Fruit fly (Drosophila melanogaster) whole organism, embryonic: ENCODE data around the gene CG43689.
A peak's percentile ranks its signal among the peaks of the same experiment; 100 is the strongest.

Experiments
- Bdp1 ChIP-seq: fragments of 200-800 bp; sonication (Bioruptor generic); optimal IDR thresholded peaks from 3 replicates; lab custom pipeline; 2016; ENCODE audit warnings: missing biosample characterization, missing genetic modification characterization
- CG10654 ChIP-seq: fragments of 200-800 bp; sonication (Bioruptor generic); optimal IDR thresholded peaks from 2 replicates; lab custom pipeline; 2016; ENCODE audit warnings: missing biosample characterization, missing genetic modification characterization
- CG12071 ChIP-seq: fragments of 200-800 bp; sonication (Bioruptor generic); optimal IDR thresholded peaks from 3 replicates; lab custom pipeline; 2018; ENCODE audit warnings: missing biosample characterization, mild to moderate bottlenecking, missing genetic modification characterization
- CG12219 ChIP-seq: fragments of 200-800 bp; sonication (Bioruptor generic); optimal IDR thresholded peaks from 3 replicates; lab custom pipeline; 2018; ENCODE audit warnings: missing biosample characterization, mild to moderate bottlenecking, missing genetic modification characterization
- CG13123 ChIP-seq: fragments of 200-800 bp; sonication (Bioruptor generic); optimal IDR thresholded peaks from 2 replicates; lab custom pipeline; 2016; ENCODE audit warnings: missing biosample characterization, missing genetic modification characterization
- CG13775 ChIP-seq: fragments of 200-800 bp; sonication (Bioruptor generic); optimal IDR thresholded peaks from 3 replicates; lab custom pipeline; 2017; ENCODE audit warnings: missing biosample characterization, mild to moderate bottlenecking, missing genetic modification characterization
- CG15479 ChIP-seq: fragments of 200-800 bp; sonication (Bioruptor generic); optimal IDR thresholded peaks from 3 replicates; lab custom pipeline; 2019; ENCODE audit warnings: missing biosample characterization, mild to moderate bottlenecking, missing genetic modification characterization, moderate library complexity
- CG15514 ChIP-seq: fragments of 200-800 bp; sonication (Bioruptor generic); optimal IDR thresholded peaks from 3 replicates; lab custom pipeline; 2017; ENCODE audit warnings: missing biosample characterization, missing genetic modification characterization, mild to moderate bottlenecking, moderate library complexity, missing genetic modification reagents
- CG1603 ChIP-seq: fragments of 200-800 bp; sonication (Bioruptor generic); optimal IDR thresholded peaks from 2 replicates; lab custom pipeline; 2019; ENCODE audit warnings: missing biosample characterization, mild to moderate bottlenecking, missing genetic modification characterization, moderate library complexity
- CG16779 ChIP-seq: fragments of 200-800 bp; sonication (Bioruptor generic); IDR thresholded peaks from 2 replicates; pipeline ENCODE4 v1.3.6; 2022; ENCODE audit warnings: missing biosample characterization, missing genetic modification characterization
- CG17186 ChIP-seq: fragments of 200-800 bp; sonication (Bioruptor generic); optimal IDR thresholded peaks from 3 replicates; lab custom pipeline; 2017; ENCODE audit warnings: missing biosample characterization, missing genetic modification reagents, missing genetic modification characterization
- CG1832 ChIP-seq: fragments of 200-800 bp; sonication (Bioruptor generic); optimal IDR thresholded peaks from 2 replicates; lab custom pipeline; 2017; ENCODE audit warnings: missing biosample characterization, mild to moderate bottlenecking, missing genetic modification characterization, inconsistent platforms
- CG30403 ChIP-seq: fragments of 200-800 bp; sonication (Bioruptor generic); optimal IDR thresholded peaks from 3 replicates; lab custom pipeline; 2016; ENCODE audit warnings: missing biosample characterization, missing genetic modification characterization
- CG3726 ChIP-seq: fragments of 200-800 bp; sonication (Bioruptor generic); IDR thresholded peaks from 3 replicates; pipeline ENCODE4, ENCODE4 v1.3.6; 2022; ENCODE audit warnings: missing biosample characterization, missing genetic modification characterization
- CG7963 ChIP-seq: fragments of 200-800 bp; sonication (Bioruptor generic); IDR thresholded peaks from 3 replicates; pipeline ENCODE4 v1.3.6; 2022; ENCODE audit warnings: missing biosample characterization, missing genetic modification characterization; ENCODE audit not compliant: partially characterized antibody
- CHES-1-like ChIP-seq: fragments of 200-800 bp; sonication (Bioruptor generic); optimal IDR thresholded peaks from 2 replicates; lab custom pipeline; 2016; ENCODE audit warnings: missing biosample characterization, missing genetic modification characterization
- D ChIP-seq, 2 experiments: fragments of 200-800 bp in 1 of 2; fragments of >200 bp in 1 of 2; sonication (Bioruptor generic) in 1 of 2; optimal IDR thresholded peaks; 2 replicates in 1 of 2; 3 replicates in 1 of 2; lab custom pipeline; 2017; ENCODE audit warnings: mild to moderate bottlenecking in 1 of 2, missing biosample characterization in 1 of 2, missing genetic modification characterization in 1 of 2, missing genetic modification reagents in 1 of 2
- Drgx ChIP-seq: fragments of 200-800 bp; sonication (Bioruptor generic); IDR thresholded peaks from 2 replicates; pipeline ENCODE4 v1.3.6; 2022; ENCODE audit warnings: missing biosample characterization, missing genetic modification characterization
- E2f2 ChIP-seq: fragments of 200-800 bp; sonication (Bioruptor generic); IDR thresholded peaks from 2 replicates; pipeline ENCODE4 v1.3.6; 2022; ENCODE audit warnings: missing biosample characterization, missing genetic modification characterization
- Elba2 ChIP-seq: fragments of 200-800 bp; sonication (Bioruptor generic); optimal IDR thresholded peaks from 3 replicates; lab custom pipeline; 2016; ENCODE audit warnings: missing biosample characterization, missing genetic modification characterization
- HLH4C ChIP-seq: fragments of 200-800 bp; sonication (Bioruptor generic); IDR thresholded peaks from 3 replicates; pipeline ENCODE4 v1.3.6; 2022; ENCODE audit warnings: missing biosample characterization, missing genetic modification characterization; ENCODE audit not compliant: partially characterized antibody
- MESR4 ChIP-seq: fragments of 200-800 bp; sonication (Bioruptor generic); optimal IDR thresholded peaks from 2 replicates; lab custom pipeline; 2018; ENCODE audit warnings: missing biosample characterization, mild to moderate bottlenecking, missing genetic modification characterization, moderate library complexity
- Sin3A ChIP-seq: fragments of >200 bp; optimal IDR thresholded peaks from 2 replicates; lab custom pipeline; 2018
- bab2 ChIP-seq: fragments of 200-800 bp; sonication (Bioruptor generic); optimal IDR thresholded peaks from 2 replicates; lab custom pipeline; 2016; ENCODE audit warnings: missing biosample characterization, missing genetic modification characterization
- bowl ChIP-seq: fragments of 200-800 bp; sonication (Bioruptor generic); IDR thresholded peaks from 2 replicates; pipeline ENCODE4 v1.3.6; 2022; ENCODE audit warnings: missing biosample characterization, missing genetic modification characterization
- cg ChIP-seq: fragments of 200-800 bp; sonication (Bioruptor generic); optimal IDR thresholded peaks from 3 replicates; lab custom pipeline; 2019; ENCODE audit warnings: missing biosample characterization, mild to moderate bottlenecking, missing genetic modification characterization, moderate library complexity
- da ChIP-seq: fragments of 200-800 bp; sonication (Bioruptor generic); optimal IDR thresholded peaks from 2 replicates; lab custom pipeline; 2016; ENCODE audit warnings: missing biosample characterization, missing genetic modification characterization
- exex ChIP-seq: fragments of 200-800 bp; sonication (Bioruptor generic); optimal IDR thresholded peaks from 4 replicates; lab custom pipeline; 2018; ENCODE audit warnings: missing biosample characterization, mild to moderate bottlenecking, missing genetic modification characterization, moderate library complexity
- fu2 ChIP-seq: fragments of 200-800 bp; sonication (Bioruptor generic); optimal IDR thresholded peaks from 2 replicates; lab custom pipeline; 2016; ENCODE audit warnings: missing biosample characterization, missing genetic modification characterization
- insv ChIP-seq, 2 experiments: fragments of 200-800 bp; sonication (Bioruptor generic); optimal IDR thresholded peaks; 3 replicates each; lab custom pipeline; 2016 to 2018; ENCODE audit warnings: missing biosample characterization in 2 of 2, missing genetic modification characterization in 2 of 2
- jumu ChIP-seq: fragments of 200-800 bp; sonication (Bioruptor generic); optimal IDR thresholded peaks from 3 replicates; lab custom pipeline; 2016; ENCODE audit warnings: missing biosample characterization, missing genetic modification characterization
- knrl ChIP-seq: fragments of 200-800 bp; sonication (Bioruptor generic); IDR thresholded peaks from 3 replicates; pipeline ENCODE4 v1.3.6; 2022; ENCODE audit warnings: missing biosample characterization, missing genetic modification characterization; ENCODE audit not compliant: partially characterized antibody
- nom ChIP-seq: fragments of 200-800 bp; sonication (Bioruptor generic); optimal IDR thresholded peaks from 2 replicates; lab custom pipeline; 2017; ENCODE audit warnings: missing biosample characterization, missing genetic modification characterization, mild to moderate bottlenecking, moderate library complexity, missing genetic modification reagents
- prd ChIP-seq, 3 experiments: fragments of >200 bp in 2 of 3; fragments of 200-800 bp in 1 of 3; sonication (Bioruptor generic) in 1 of 3; optimal IDR thresholded peaks in 2 of 3; IDR thresholded peaks in 1 of 3; 2 replicates in 2 of 3; 3 replicates in 1 of 3; pipeline versions ENCODE4 v1.3.6 to Lab custom; 2017 to 2022; ENCODE audit warnings: missing biosample characterization in 1 of 3, missing genetic modification characterization in 1 of 3
- pros ChIP-seq: fragments of 200-800 bp; sonication (Bioruptor generic); optimal IDR thresholded peaks from 3 replicates; lab custom pipeline; 2019; ENCODE audit warnings: missing biosample characterization, mild to moderate bottlenecking, missing genetic modification characterization, moderate library complexity
- repo ChIP-seq: fragments of 200-800 bp; sonication (Bioruptor generic); optimal IDR thresholded peaks from 2 replicates; lab custom pipeline; 2016; ENCODE audit warnings: missing biosample characterization, missing genetic modification characterization
- sima ChIP-seq: fragments of 200-800 bp; sonication (Bioruptor generic); optimal IDR thresholded peaks from 2 replicates; lab custom pipeline; 2016; ENCODE audit warnings: missing biosample characterization, missing genetic modification characterization
- slbo ChIP-seq: fragments of 200-800 bp; sonication (Bioruptor generic); IDR thresholded peaks from 2 replicates; pipeline ENCODE4 v1.3.6; 2022; ENCODE audit warnings: missing biosample characterization, missing genetic modification characterization
- tin ChIP-seq: fragments of 200-800 bp; sonication (Bioruptor generic); optimal IDR thresholded peaks from 3 replicates; lab custom pipeline; 2016; ENCODE audit warnings: missing biosample characterization, missing genetic modification characterization
- usp ChIP-seq: fragments of >200 bp; optimal IDR thresholded peaks from 2 replicates; lab custom pipeline; 2017; ENCODE audit warnings: missing biosample characterization, missing genetic modification characterization
- vvl ChIP-seq: fragments of 200-800 bp; sonication (Bioruptor generic); IDR thresholded peaks from 2 replicates; pipeline ENCODE4 v1.3.6; 2022; ENCODE audit warnings: missing biosample characterization, missing genetic modification characterization
- zen ChIP-seq: fragments of 200-800 bp; sonication (Bioruptor generic); optimal IDR thresholded peaks from 3 replicates; lab custom pipeline; 2018; ENCODE audit warnings: missing biosample characterization, mild to moderate bottlenecking, missing genetic modification characterization, moderate library complexity

CG43689 gene

dm6 chrX:4107261-4108113 lies 31.9 kb downstream of the CG43689 start (continued):
- no peak for TF ChIP-seq CG16779 (GFP tag; lab: Robert Waterston, UW)
- TF ChIP-seq, all 482 proteins: peak for 11

- TF ChIP-seq repo (no peak), exex (tag; lab: Kevin White, UChicago) (peak; percentile 12), usp (GFP tag; lab: Kevin White, UChicago) (no peak), Drgx (GFP tag; lab: Robert Waterston, UW) (peak; percentile 42; the same call in 1 of the 2 replicates), MESR4 (GFP tag; lab: Kevin White, UChicago) (no peak), CG13775 (GFP tag; lab: Kevin White, UChicago) (no peak), CG13123 (GFP tag; lab: Kevin White, UChicago) (no peak), slbo (GFP tag; lab: Robert Waterston, UW) (no peak), nom (peak; percentile 34), CG17186 (GFP tag; lab: Kevin White, UChicago) (no peak), CG12219 (GFP tag; lab: Kevin White, UChicago) (no peak)
- TF ChIP-seq, all 482 proteins: peak for 3
These were observed 32.5 kb downstream of the CG43689 start for dm6 chrX:4108114-4108439.

DNA sequence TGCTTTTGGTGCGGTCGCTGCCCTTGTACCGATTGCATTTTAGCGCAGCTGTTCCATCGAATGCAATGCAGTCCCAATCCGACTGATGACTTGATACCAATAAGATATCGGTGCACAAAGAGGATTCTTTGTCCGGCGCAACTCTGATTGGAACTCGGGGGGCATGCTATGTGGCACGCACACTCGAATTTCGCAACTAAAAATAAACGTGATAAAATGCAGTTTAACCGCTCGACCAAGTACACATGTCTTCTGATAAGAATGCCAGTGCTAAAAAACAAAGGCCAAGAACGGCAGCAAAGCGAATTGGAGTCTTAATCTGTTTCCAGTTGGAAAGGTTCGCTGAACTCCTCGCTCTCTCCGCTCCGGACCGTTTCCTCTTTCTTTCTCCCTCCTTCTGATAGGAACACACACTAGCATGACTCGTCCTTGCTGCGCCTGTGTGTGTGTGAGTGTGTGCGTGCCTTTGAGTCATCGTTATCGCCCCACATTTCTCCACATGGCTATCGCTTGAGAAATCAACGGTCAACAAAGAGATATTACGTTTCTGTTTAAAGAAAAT lies 33.1 kb downstream of the CG43689 start:
- TF ChIP-seq CG1832 (GFP tag; lab: Kevin White, UChicago) (peak; percentile 43), vvl (GFP tag; lab: Robert Waterston, UW) (0 out of 2 replicates have a peak, but pooled peaks have one; percentile 14), CG12071 (GFP tag; lab: Kevin White, UChicago) (no peak), CG15514 (GFP tag; lab: Kevin White, UChicago) (peak; percentile 39), cg (peak; percentile 53), Elba2 (GFP tag; lab: Kevin White, UChicago) (peak; percentile 90), zen (tag; lab: Kevin White, UChicago) (peak; percentile 56), pros (GFP tag; lab: Kevin White, UChicago) (peak; percentile 43), D (optimal IDR thresholded peaks at IDR 0.05; lab: Kevin White, UChicago) (peak; percentile 86), D (GFP tag; optimal IDR thresholded peaks at IDR 0.05; lab: Kevin White, UChicago) (no peak), CG1603 (tag; lab: Kevin White, UChicago) (no peak), CG15479 (GFP tag; lab: Kevin White, UChicago) (peak; percentile 80), Bdp1 (GFP tag; lab: Kevin White, UChicago) (no peak), insv (GFP tag; optimal IDR thresholded peaks at IDR 0.05; lab: Kevin White, UChicago) (peak; percentile 98 to 100), bowl (GFP tag; lab: Robert Waterston, UW) (no peak)

- TF ChIP-seq CHES-1-like (GFP tag; lab: Kevin White, UChicago) (no peak), sima (GFP tag; lab: Kevin White, UChicago) (no peak), HLH4C (GFP tag; lab: Robert Waterston, UW) (0 out of 3 replicates have a peak, but pooled peaks have one; percentile 46), da (GFP tag; lab: Kevin White, UChicago) (no peak), CG10654 (GFP tag; lab: Kevin White, UChicago) (no peak), knrl (GFP tag; lab: Robert Waterston, UW) (peak; percentile 63; the same call in 2 of the 3 replicates), Sin3A (lab: Kevin White, UChicago) (peak; percentile 51), E2f2 (GFP tag; lab: Robert Waterston, UW) (peak; percentile 60), tin (GFP tag; lab: Kevin White, UChicago) (peak; percentile 4), CG30403 (GFP tag; lab: Kevin White, UChicago) (peak; percentile 36), fu2 (GFP tag; lab: Kevin White, UChicago) (no peak), jumu (GFP tag; lab: Kevin White, UChicago) (peak; percentile 24), CG13775 (GFP tag; lab: Kevin White, UChicago) (peak; percentile 49), vvl (GFP tag; lab: Robert Waterston, UW) (0 out of 2 replicates have a peak, but pooled peaks have one; percentile 33), bab2 (GFP tag; lab: Kevin White, UChicago) (peak; percentile 1), prd (optimal IDR thresholded peaks at IDR 0.05; lab: Kevin White, UChicago) (no peak), prd (GFP tag; IDR thresholded peaks at IDR 0.05; lab: Robert Waterston, UW) (peak; percentile 27; the same call in 1 of the 3 replicates), CG7963 (GFP tag; lab: Robert Waterston, UW) (no peak), CG3726 (GFP tag; lab: Robert Waterston, UW) (no peak)
These were observed 38.2 kb downstream of the CG43689 start, which contains the start of the genes dgt4 and Nsun2 for dm6 chrX:4113698-4114216. Gene dgt4, plus strand, starts transcription at chrX:4113701. Gene Nsun2, minus strand, starts transcription at chrX:4113734.
